Fruit fly (Drosophila melanogaster) whole organism, embryonic: Measurements from ENCODE around the gene CG13801.

ENCODE experiments used
- C15 ChIP-seq: fragments of 200-800 bp; sonication (Bioruptor generic); IDR thresholded peaks from 3 replicates; pipeline ENCODE4 v1.3.6; 2022; ENCODE audit warnings: missing biosample characterization, missing genetic modification characterization
- CG12071 ChIP-seq: fragments of 200-800 bp; sonication (Bioruptor generic); optimal IDR thresholded peaks from 3 replicates; lab custom pipeline; 2018; ENCODE audit warnings: missing biosample characterization, mild to moderate bottlenecking, missing genetic modification characterization
- CG12659 ChIP-seq: fragments of 200-800 bp; sonication (Bioruptor generic); optimal IDR thresholded peaks from 3 replicates; lab custom pipeline; 2017; ENCODE audit warnings: mild to moderate bottlenecking, missing biosample characterization, missing genetic modification reagents, missing genetic modification characterization
- CG14667 ChIP-seq: fragments of 200-800 bp; sonication (Bioruptor generic); IDR thresholded peaks from 2 replicates; pipeline ENCODE4 v1.3.6; 2022; ENCODE audit warnings: missing biosample characterization, missing genetic modification characterization
- CG17359 ChIP-seq: fragments of 200-800 bp; sonication (Bioruptor generic); optimal IDR thresholded peaks from 3 replicates; lab custom pipeline; 2018; ENCODE audit warnings: missing biosample characterization, mild to moderate bottlenecking, missing genetic modification characterization, moderate library complexity
- CG18011 ChIP-seq: fragments of 200-800 bp; sonication (Bioruptor generic); optimal IDR thresholded peaks from 2 replicates; lab custom pipeline; 2017; ENCODE audit warnings: missing biosample characterization, missing genetic modification characterization, mild to moderate bottlenecking, moderate library complexity, missing genotype
- CG18262 ChIP-seq: fragments of 200-800 bp; optimal IDR thresholded peaks from 3 replicates; lab custom pipeline; 2019; ENCODE audit warnings: missing biosample characterization, mild to moderate bottlenecking, missing genetic modification characterization, moderate library complexity
- CG18599 ChIP-seq: fragments of 200-800 bp; sonication (Bioruptor generic); optimal IDR thresholded peaks from 3 replicates; lab custom pipeline; 2017; ENCODE audit warnings: missing biosample characterization, missing genetic modification characterization, mild to moderate bottlenecking, moderate library complexity, missing genetic modification reagents
- CG18764 ChIP-seq: fragments of 200-800 bp; sonication (Bioruptor generic); optimal IDR thresholded peaks from 3 replicates; lab custom pipeline; 2016; ENCODE audit warnings: missing biosample characterization, missing genetic modification characterization
- CG30403 ChIP-seq: fragments of 200-800 bp; sonication (Bioruptor generic); optimal IDR thresholded peaks from 3 replicates; lab custom pipeline; 2016; ENCODE audit warnings: missing biosample characterization, missing genetic modification characterization
- CG34376 ChIP-seq: fragments of 200-800 bp; sonication (Bioruptor generic); optimal IDR thresholded peaks from 2 replicates; lab custom pipeline; 2018; ENCODE audit warnings: missing biosample characterization, mild to moderate bottlenecking, missing genetic modification characterization
- CG42726 ChIP-seq: fragments of 200-800 bp; sonication (Bioruptor generic); IDR thresholded peaks from 2 replicates; pipeline ENCODE4 v1.3.6; 2022; ENCODE audit warnings: missing biosample characterization, missing genetic modification characterization; ENCODE audit not compliant: partially characterized antibody
- CG4707 ChIP-seq: fragments of 200-800 bp; sonication (Bioruptor generic); optimal IDR thresholded peaks from 2 replicates; lab custom pipeline; 2018; ENCODE audit warnings: missing biosample characterization, mild to moderate bottlenecking, missing genetic modification characterization, moderate library complexity
- CG6254 ChIP-seq: fragments of 200-800 bp; sonication (Bioruptor generic); optimal IDR thresholded peaks from 3 replicates; lab custom pipeline; 2017; ENCODE audit warnings: mild to moderate bottlenecking, missing biosample characterization, missing genetic modification reagents, missing genetic modification characterization
- CG6854 ChIP-seq: fragments of 200-800 bp; sonication (Bioruptor generic); optimal IDR thresholded peaks from 3 replicates; lab custom pipeline; 2017; ENCODE audit warnings: missing biosample characterization, mild to moderate bottlenecking, missing genetic modification characterization
- CG7556 ChIP-seq: fragments of 200-800 bp; sonication (Bioruptor generic); optimal IDR thresholded peaks from 2 replicates; lab custom pipeline; 2017; ENCODE audit warnings: missing biosample characterization, mild to moderate bottlenecking, missing genetic modification characterization
- CG7839 ChIP-seq: fragments of 200-800 bp; sonication (Bioruptor generic); optimal IDR thresholded peaks from 3 replicates; lab custom pipeline; 2018; ENCODE audit warnings: missing biosample characterization, mild to moderate bottlenecking, missing genetic modification characterization, moderate library complexity
- CG8281 ChIP-seq: fragments of 200-800 bp; sonication (Bioruptor generic); optimal IDR thresholded peaks from 2 replicates; lab custom pipeline; 2018; ENCODE audit warnings: missing biosample characterization, mild to moderate bottlenecking, missing genetic modification characterization, moderate library complexity
- CTCF ChIP-seq: fragments of 200-800 bp; sonication (Bioruptor generic); optimal IDR thresholded peaks from 2 replicates; lab custom pipeline; 2017; ENCODE audit warnings: missing biosample characterization, mild to moderate bottlenecking, missing genetic modification characterization, moderate library complexity
- Dip2 ChIP-seq: fragments of 200-800 bp; sonication (Bioruptor generic); IDR thresholded peaks from 2 replicates; pipeline ENCODE4 v1.3.6; 2022; ENCODE audit warnings: missing biosample characterization, missing genetic modification characterization
- Gug ChIP-seq: fragments of 200-800 bp; sonication (Bioruptor generic); IDR thresholded peaks from 4 replicates; pipeline ENCODE4 v1.3.6; 2022; ENCODE audit warnings: missing biosample characterization, missing genetic modification characterization
- Hmr ChIP-seq: fragments of 200-800 bp; sonication (Bioruptor generic); optimal IDR thresholded peaks from 3 replicates; lab custom pipeline; 2017; ENCODE audit warnings: mild to moderate bottlenecking, missing biosample characterization, missing genetic modification reagents, missing genetic modification characterization
- Kr ChIP-seq: fragments of 200-800 bp; sonication (Bioruptor generic); optimal IDR thresholded peaks from 2 replicates; lab custom pipeline; 2017; ENCODE audit warnings: missing biosample characterization, mild to moderate bottlenecking, missing genetic modification characterization
- Scr ChIP-seq: fragments of 200-800 bp; sonication (Bioruptor generic); IDR thresholded peaks from 2 replicates; pipeline ENCODE4 v1.3.6; 2022; ENCODE audit warnings: missing biosample characterization, missing genetic modification characterization; ENCODE audit not compliant: partially characterized antibody
- Vsx1 ChIP-seq: fragments of 200-800 bp; sonication (Bioruptor generic); optimal IDR thresholded peaks from 2 replicates; lab custom pipeline; 2017; ENCODE audit warnings: missing biosample characterization, mild to moderate bottlenecking, missing genetic modification characterization, missing genetic modification reagents
- abd-A ChIP-seq: fragments of 200-800 bp; sonication (Bioruptor generic); optimal IDR thresholded peaks from 3 replicates; lab custom pipeline; 2019; ENCODE audit warnings: missing biosample characterization, mild to moderate bottlenecking, missing genetic modification characterization, moderate library complexity
- br ChIP-seq: fragments of >200 bp; optimal IDR thresholded peaks from 2 replicates; lab custom pipeline; 2017
- cg ChIP-seq: fragments of 200-800 bp; sonication (Bioruptor generic); optimal IDR thresholded peaks from 3 replicates; lab custom pipeline; 2019; ENCODE audit warnings: missing biosample characterization, mild to moderate bottlenecking, missing genetic modification characterization, moderate library complexity
- crc ChIP-seq: fragments of 200-800 bp; sonication (Bioruptor generic); optimal IDR thresholded peaks from 2 replicates; lab custom pipeline; 2016; ENCODE audit warnings: missing biosample characterization, missing genetic modification characterization
- crol ChIP-seq: fragments of 200-800 bp; sonication (Bioruptor generic); IDR thresholded peaks from 2 replicates; pipeline ENCODE4 v1.3.6; 2022; ENCODE audit warnings: missing biosample characterization, missing genetic modification characterization
- danr ChIP-seq: fragments of 200-800 bp; sonication (Bioruptor generic); IDR thresholded peaks from 2 replicates; pipeline ENCODE4 v1.3.6; 2022; ENCODE audit warnings: missing biosample characterization, missing genetic modification characterization
- ewg ChIP-seq: fragments of 200-800 bp; sonication (Bioruptor generic); optimal IDR thresholded peaks from 3 replicates; lab custom pipeline; 2017; ENCODE audit warnings: mild to moderate bottlenecking, missing biosample characterization, missing genetic modification reagents, missing genetic modification characterization
- ftz-f1 ChIP-seq: fragments of 200-800 bp; sonication (Bioruptor generic); optimal IDR thresholded peaks from 2 replicates; lab custom pipeline; 2016; ENCODE audit warnings: missing biosample characterization, missing genetic modification characterization
- gsb ChIP-seq: fragments of 200-800 bp; sonication (Bioruptor generic); IDR thresholded peaks from 2 replicates; pipeline ENCODE4 v1.3.6; 2022; ENCODE audit warnings: missing biosample characterization, missing genetic modification characterization
- h ChIP-seq: fragments of >200 bp; optimal IDR thresholded peaks from 2 replicates; lab custom pipeline; 2017
- insv ChIP-seq, 2 experiments: fragments of 200-800 bp; sonication (Bioruptor generic); optimal IDR thresholded peaks; 3 replicates each; lab custom pipeline; 2016 to 2018; ENCODE audit warnings: missing biosample characterization in 2 of 2, missing genetic modification characterization in 2 of 2
- lbe ChIP-seq: fragments of 200-800 bp; sonication (Bioruptor generic); optimal IDR thresholded peaks from 2 replicates; lab custom pipeline; 2016; ENCODE audit warnings: missing biosample characterization, mild to moderate bottlenecking, missing genetic modification characterization
- nerfin-2 ChIP-seq: fragments of 200-800 bp; sonication (Bioruptor generic); IDR thresholded peaks from 2 replicates; pipeline ENCODE4 v1.3.6; 2022; ENCODE audit warnings: missing biosample characterization, missing genetic modification characterization; ENCODE audit not compliant: partially characterized antibody
- otp ChIP-seq: fragments of 200-800 bp; sonication (Bioruptor generic); IDR thresholded peaks from 3 replicates; pipeline ENCODE4, ENCODE4 v1.3.6; 2022; ENCODE audit warnings: missing biosample characterization, missing genetic modification characterization
- pan ChIP-seq, 4 experiments: fragments of >200 bp in 3 of 4; fragments of 200-800 bp in 1 of 4; sonication (Bioruptor generic) in 1 of 4; optimal IDR thresholded peaks in 3 of 4; IDR thresholded peaks in 1 of 4; 2 replicates each; pipeline versions ENCODE4 v1.3.6 to Lab custom; 2017 to 2022; ENCODE audit warnings: missing biosample characterization in 2 of 4, missing genetic modification characterization in 2 of 4, mixed read lengths in 1 of 4
- pum ChIP-seq: fragments of 200-800 bp; sonication (Bioruptor generic); optimal IDR thresholded peaks from 2 replicates; lab custom pipeline; 2016; ENCODE audit warnings: missing biosample characterization, missing genetic modification characterization
- ranshi ChIP-seq: fragments of 200-800 bp; sonication (Bioruptor generic); IDR thresholded peaks from 2 replicates; pipeline ENCODE4 v1.3.6; 2022; ENCODE audit warnings: missing biosample characterization, missing genetic modification characterization
- slou ChIP-seq: fragments of 200-800 bp; sonication (Bioruptor generic); optimal IDR thresholded peaks from 3 replicates; lab custom pipeline; 2016; ENCODE audit warnings: missing biosample characterization, missing genetic modification characterization
- slp2 ChIP-seq: fragments of 200-800 bp; sonication (Bioruptor generic); optimal IDR thresholded peaks from 2 replicates; lab custom pipeline; 2016; ENCODE audit warnings: missing biosample characterization, missing genetic modification characterization
- sna ChIP-seq: fragments of 200-800 bp; sonication (Bioruptor generic); IDR thresholded peaks from 2 replicates; pipeline ENCODE4 v1.3.6; 2022; ENCODE audit warnings: missing biosample characterization, missing genetic modification characterization; ENCODE audit not compliant: partially characterized antibody
- stwl ChIP-seq: fragments of 200-800 bp; sonication (Bioruptor generic); optimal IDR thresholded peaks from 3 replicates; lab custom pipeline; 2018; ENCODE audit warnings: missing biosample characterization, mild to moderate bottlenecking, missing genetic modification characterization, moderate library complexity
- tin ChIP-seq: fragments of 200-800 bp; sonication (Bioruptor generic); optimal IDR thresholded peaks from 3 replicates; lab custom pipeline; 2016; ENCODE audit warnings: missing biosample characterization, missing genetic modification characterization
- wdn ChIP-seq: fragments of 200-800 bp; sonication (Bioruptor generic); IDR thresholded peaks from 2 replicates; pipeline ENCODE4 v1.3.6; 2022; ENCODE audit warnings: missing biosample characterization, missing genetic modification characterization

The CG13801 gene

dm6 chr3L:2371882-2372281, 11.5 kb downstream of the CG13801 start, which contains the start of the genes CG1317 and CG8993 (continued):
- TF ChIP-seq wdn (GFP tag; lab: Robert Waterston, UW) (no peak), h (no peak), stwl (tag; lab: Kevin White, UChicago) (peak; percentile 96), ewg (GFP tag; lab: Kevin White, UChicago) (no peak), slou (peak; percentile 28), Dip2 (GFP tag; lab: Robert Waterston, UW) (no peak), Hmr (GFP tag; lab: Kevin White, UChicago) (peak; percentile 15), otp (GFP tag; lab: Robert Waterston, UW) (no peak), br (lab: Kevin White, UChicago) (no peak), gsb (no peak)
- TF ChIP-seq, all 482 proteins: peak for 197

DNA sequence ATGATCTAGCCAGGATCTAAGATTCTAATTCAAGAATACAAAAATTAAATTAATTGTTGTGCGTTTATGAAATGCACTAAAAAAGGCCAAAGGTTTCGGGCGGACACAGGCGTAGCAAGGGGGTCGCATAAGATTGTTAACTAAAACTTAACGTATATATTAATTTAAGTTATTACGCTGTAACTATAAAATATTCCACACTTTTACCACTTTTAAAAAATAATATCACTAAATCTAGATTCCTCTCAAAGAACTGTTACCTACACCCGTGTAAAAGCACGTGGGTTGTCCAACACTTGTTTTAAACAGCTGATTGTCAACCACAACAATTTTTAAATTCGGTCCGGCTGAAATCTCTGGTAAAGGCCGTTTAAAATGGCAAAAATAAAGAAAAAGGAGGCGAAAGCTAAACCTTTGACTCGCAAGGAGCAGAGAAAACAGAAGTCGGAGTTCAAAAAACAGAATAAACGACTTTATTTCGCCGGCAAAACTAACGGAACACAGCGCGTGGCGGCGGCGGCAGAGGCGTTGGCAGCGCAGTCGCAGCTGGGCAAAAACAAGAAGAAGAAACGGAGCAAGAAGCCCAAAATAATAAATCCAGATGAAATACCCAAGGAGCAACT, 13.2 kb downstream of the CG13801 start, which contains the start of the genes mRpL23 and CG9004:
mRpL23 (minus strand) TSS at position 284 of the 623 bp plus-strand sequence.
CG9004 (plus strand) TSS at position 308 of the 623 bp plus-strand sequence.
- TF ChIP-seq ranshi (GFP tag; lab: Robert Waterston, UW) (peak; percentile 100), danr (peak; percentile 99), nerfin-2 (GFP tag; lab: Robert Waterston, UW) (no peak), Scr (GFP tag; lab: Robert Waterston, UW) (0 out of 2 replicates have a peak, but pooled peaks have one; percentile 20), slp2 (GFP tag; lab: Kevin White, UChicago) (peak; percentile 98), Vsx1 (GFP tag; lab: Kevin White, UChicago) (peak; percentile 96), CG14667 (GFP tag; lab: Robert Waterston, UW) (peak; percentile 100), CTCF (GFP tag; lab: Kevin White, UChicago) (peak; percentile 67), lbe (GFP tag; lab: Kevin White, UChicago) (peak; percentile 98), pan (optimal IDR thresholded peaks at IDR 0.05; lab: Kevin White, UChicago) (no peak), pan (GFP tag; optimal IDR thresholded peaks at IDR 0.05 in 1 of 2, IDR thresholded peaks at IDR 0.05 in 1 of 2) (peak in 1 of 2 experiments; percentile 100), CG6254 (peak; percentile 96), CG34376 (GFP tag; lab: Kevin White, UChicago) (peak; percentile 99), CG18764 (GFP tag; lab: Kevin White, UChicago) (peak; percentile 99), CG12071 (GFP tag; lab: Kevin White, UChicago) (peak; percentile 97), pum (GFP tag; lab: Kevin White, UChicago) (peak; percentile 99), CG12659 (peak; percentile 99), CG17359 (tag; lab: Kevin White, UChicago) (peak; percentile 99), abd-A (tag; lab: Kevin White, UChicago) (peak; percentile 90), CG7556 (peak; percentile 98), CG7839 (tag; lab: Kevin White, UChicago) (peak; percentile 99), crol (GFP tag; lab: Robert Waterston, UW) (peak; percentile 90), cg (GFP tag; lab: Kevin White, UChicago) (no peak), CG42726 (GFP tag; lab: Robert Waterston, UW) (no peak), Kr (peak; percentile 44), stwl (tag; lab: Kevin White, UChicago) (peak; percentile 88), crc (GFP tag; lab: Kevin White, UChicago) (peak; percentile 97), insv (GFP tag; optimal IDR thresholded peaks at IDR 0.05; lab: Kevin White, UChicago) (peak; percentile 54 to 76), CG18011 (GFP tag; lab: Kevin White, UChicago) (peak; percentile 93), CG30403 (peak; percentile 100), CG4707 (GFP tag; lab: Kevin White, UChicago) (peak; percentile 94), C15 (peak; percentile 99), Gug (peak; percentile 99), sna (GFP tag; lab: Robert Waterston, UW) (peak; percentile 30; the same call in 1 of the 2 replicates), CG18262 (peak; percentile 98), tin (GFP tag; lab: Kevin White, UChicago) (peak; percentile 100), CG8281 (tag; lab: Kevin White, UChicago) (peak; percentile 94), CG18599 (peak; percentile 99), ftz-f1 (GFP tag; lab: Kevin White, UChicago) (peak; percentile 95), CG6854 (GFP tag; lab: Kevin White, UChicago) (peak; percentile 96)
